Worm (Caenorhabditis elegans): ENCODE results near the gene F22F7.7.

DNA sequence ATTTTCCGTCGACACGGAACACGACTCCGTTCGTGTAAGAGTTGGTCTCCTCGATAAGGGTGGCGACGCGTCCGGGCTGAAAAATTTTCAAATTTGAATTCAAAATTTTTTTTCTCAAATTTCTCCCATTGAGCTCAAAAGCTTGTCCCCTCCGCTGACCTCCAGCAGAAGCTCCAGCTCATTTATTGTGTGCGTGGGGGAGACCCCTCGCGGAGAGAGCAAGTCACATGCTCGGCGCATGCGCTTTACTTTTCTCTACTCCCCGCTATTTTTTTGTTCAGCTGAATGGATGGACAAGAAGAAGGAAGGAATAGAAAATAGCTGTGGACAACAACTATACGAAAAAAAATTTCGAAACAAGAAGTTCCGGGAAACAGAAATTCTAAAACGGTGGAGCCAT lies 6.3 kb downstream of the F22F7.7 start:
- TF ChIP-seq ztf-29 (GFP tag; IDR thresholded peaks at IDR 0.05) (no peak), T22C8.4 (GFP tag; IDR thresholded peaks at IDR 0.05) (no peak), med-1 (GFP tag; optimal IDR thresholded peaks at IDR 0.05; ENCODE audit: insufficient read depth) (no peak), klf-2 (GFP tag; conservative IDR thresholded peaks at IDR 0.05) (no peak), ztf-23 (GFP tag; IDR thresholded peaks at IDR 0.05) (no peak), ref-1 (GFP tag; conservative IDR thresholded peaks at IDR 0.05) (no peak), tab-1 (GFP tag; IDR thresholded peaks at IDR 0.05) (no peak)
